Fruit fly (Drosophila melanogaster) ovary, adult (tissue): ENCODE data around the gene CG15247.

Experiments used
- CG17801 ChIP-seq: fragments of 200-800 bp; optimal IDR thresholded peaks from 2 replicates; lab custom pipeline; 2019; ENCODE audit warnings: missing biosample characterization, mild to moderate bottlenecking, missing genetic modification characterization, moderate library complexity; ENCODE audit not compliant: partially characterized antibody

The CG15247 gene

dm6 chrX:9875948-9876853, at the start of gene CG15247:
Gene CG15247, minus strand, starts transcription at chrX:9876672.
- TF ChIP-seq CG17801 (GFP tag; lab: Kevin White, UChicago) = no peak

- TF ChIP-seq CG17801 (GFP tag; lab: Kevin White, UChicago) = no peak
Observed at dm6 chrX:9911751-9912150, 35.3 kb upstream of the CG15247 start.

- TF ChIP-seq CG17801 (GFP tag; lab: Kevin White, UChicago) = no peak
Observed at dm6 chrX:9911026-9911425, 34.6 kb upstream of the CG15247 start, which contains the start of gene CG1986. Gene CG1986, minus strand, starts transcription at chrX:9911126.

dm6 chrX:9909384-9909783, 32.9 kb upstream of the CG15247 start:
- TF ChIP-seq CG17801 (GFP tag; lab: Kevin White, UChicago) = no peak

dm6 chrX:9899535-9900179, 23.2 kb upstream of the CG15247 start, which contains the start of gene CG15249:
Gene CG15249, minus strand, starts transcription at chrX:9899585.
- TF ChIP-seq CG17801 (GFP tag; lab: Kevin White, UChicago) = no peak

- TF ChIP-seq CG17801 (GFP tag; lab: Kevin White, UChicago) = no peak
Observed at dm6 chrX:9897599-9897998, 21.1 kb upstream of the CG15247 start.

dm6 chrX:9892834-9893233, 16.4 kb upstream of the CG15247 start:
- peak; percentile 20 for TF ChIP-seq CG17801 (GFP tag; lab: Kevin White, UChicago)

dm6 chrX:9889686-9890085, 13.2 kb upstream of the CG15247 start:
- no peak for TF ChIP-seq CG17801 (GFP tag; lab: Kevin White, UChicago)

dm6 chrX:9885363-9885762, 8.9 kb upstream of the CG15247 start:
- no peak for TF ChIP-seq CG17801 (GFP tag; lab: Kevin White, UChicago)

- TF ChIP-seq CG17801 (GFP tag; lab: Kevin White, UChicago) = no peak
Observed at dm6 chrX:9884221-9884620, 7.7 kb upstream of the CG15247 start, which contains the start of gene CG9691. Gene CG9691, plus strand, starts transcription at chrX:9884442.

- no peak for TF ChIP-seq CG17801 (GFP tag; lab: Kevin White, UChicago)
Observed at dm6 chrX:9882900-9883299, 6.4 kb upstream of the CG15247 start.

- TF ChIP-seq CG17801 (GFP tag; lab: Kevin White, UChicago) = no peak
Observed at dm6 chrX:9881746-9882145, 5.3 kb upstream of the CG15247 start, which contains the start of gene CG9689. Gene CG9689, plus strand, starts transcription at chrX:9881953.

dm6 chrX:9879570-9879969, 3.1 kb upstream of the CG15247 start, which contains the start of gene CG9686:
Gene CG9686, plus strand, starts transcription at chrX:9879870.
- no peak for TF ChIP-seq CG17801 (GFP tag; lab: Kevin White, UChicago)

- no peak for TF ChIP-seq CG17801 (GFP tag; lab: Kevin White, UChicago)
Observed at dm6 chrX:9878125-9878524, 1.7 kb upstream of the CG15247 start, which contains the start of gene CG1468. Gene CG1468, plus strand, starts transcription at chrX:9878422.

dm6 chrX:9877240-9877639, 768 bp upstream of the CG15247 start:
- TF ChIP-seq CG17801 (GFP tag; lab: Kevin White, UChicago) = no peak
